Worm (Caenorhabditis elegans) whole organism, midembryonic: ENCODE data around the gene gars-1.

Experiments used
- T22C8.4 ChIP-seq: fragments of 200-800 bp; sonication (Bioruptor generic); IDR thresholded peaks from 2 replicates; pipeline ENCODE4 v1.3.6; 2022; ENCODE audit warnings: missing genetic modification characterization, missing compliant biosample characterization
- cog-1 ChIP-seq: sonication (generic microtip); optimal IDR thresholded peaks from 2 replicates; lab custom pipeline; 2016; ENCODE audit warnings: missing genetic modification characterization, missing compliant biosample characterization
- flt-1 ChIP-seq: fragments of 200-800 bp; sonication (Bioruptor generic); IDR thresholded peaks from 2 replicates; pipeline ENCODE4 v1.3.6; 2022; ENCODE audit warnings: missing genetic modification characterization, missing compliant biosample characterization
- klf-2 ChIP-seq: fragments of 200-800 bp; sonication (Bioruptor generic); conservative IDR thresholded peaks from 2 replicates; pipeline ENCODE4 v1.3.6; 2022; ENCODE audit warnings: missing genetic modification reagents, missing genetic modification characterization, missing compliant biosample characterization
- med-1 ChIP-seq: sonication (generic microtip); optimal IDR thresholded peaks from 2 replicates; lab custom pipeline; 2017; ENCODE audit warnings: missing genetic modification characterization, mild to moderate bottlenecking, missing compliant biosample characterization, antibody characterized with exemption, missing genetic modification reagents; ENCODE audit not compliant: insufficient read depth
- ref-1 ChIP-seq: fragments of 200-800 bp; sonication (Bioruptor generic); conservative IDR thresholded peaks from 2 replicates; pipeline ENCODE4 v1.3.6; 2022; ENCODE audit warnings: missing genetic modification reagents, missing genetic modification characterization, missing compliant biosample characterization
- tab-1 ChIP-seq: fragments of 200-800 bp; sonication (Bioruptor generic); IDR thresholded peaks from 2 replicates; pipeline ENCODE4 v1.3.6; 2022; ENCODE audit warnings: missing genetic modification characterization, missing compliant biosample characterization
- ztf-23 ChIP-seq: fragments of 200-800 bp; sonication (Bioruptor generic); IDR thresholded peaks from 2 replicates; pipeline ENCODE4 v1.3.6; 2022; ENCODE audit warnings: missing genetic modification reagents, missing genetic modification characterization, missing compliant biosample characterization
- ztf-29 ChIP-seq: fragments of 200-800 bp; sonication (Bioruptor generic); IDR thresholded peaks from 2 replicates; pipeline ENCODE4 v1.3.6; 2022; ENCODE audit warnings: missing genetic modification reagents, missing genetic modification characterization, missing compliant biosample characterization

DNA sequence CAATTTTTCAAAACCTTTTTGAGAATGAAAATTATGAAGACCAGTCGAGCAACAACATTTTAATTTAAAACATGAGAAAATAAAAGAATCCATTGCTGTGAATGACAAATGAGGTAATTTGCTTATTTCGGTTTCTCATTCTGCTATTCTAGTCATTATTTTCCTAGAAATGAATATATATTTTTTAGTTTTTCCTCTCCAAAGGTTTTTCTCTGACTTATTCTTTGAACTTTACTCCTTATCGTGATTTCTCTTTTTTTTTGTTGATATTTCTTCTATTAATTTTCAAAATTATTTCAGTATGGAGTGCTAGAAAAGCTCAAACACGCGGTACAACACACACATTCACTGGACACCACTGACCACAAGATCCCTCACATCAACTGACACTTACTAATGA lies 22.2 kb upstream of the gars-1 start, which contains the start of gene pup-2:
- TF ChIP-seq klf-2 (GFP tag; lab: Robert Waterston, UW) (no peak), flt-1 (GFP tag; lab: Robert Waterston, UW) (no peak), tab-1 (GFP tag; lab: Robert Waterston, UW) (no peak), T22C8.4 (GFP tag; lab: Robert Waterston, UW) (no peak), ztf-23 (GFP tag; lab: Robert Waterston, UW) (no peak), cog-1 (no peak), ztf-29 (GFP tag; lab: Robert Waterston, UW) (no peak), ref-1 (no peak), med-1 (no peak)
